Worm (Caenorhabditis elegans) whole organism, midembryonic: ENCODE measurements around the gene appg-2.
A peak's percentile ranks its signal among the peaks of the same experiment; 100 is the strongest.

Experiments used
- T22C8.4 ChIP-seq: fragments of 200-800 bp; sonication (Bioruptor generic); IDR thresholded peaks from 2 replicates; pipeline ENCODE4 v1.3.6; 2022; ENCODE audit warnings: missing genetic modification characterization, missing compliant biosample characterization
- cog-1 ChIP-seq: sonication (generic microtip); optimal IDR thresholded peaks from 2 replicates; lab custom pipeline; 2016; ENCODE audit warnings: missing genetic modification characterization, missing compliant biosample characterization
- flt-1 ChIP-seq: fragments of 200-800 bp; sonication (Bioruptor generic); IDR thresholded peaks from 2 replicates; pipeline ENCODE4 v1.3.6; 2022; ENCODE audit warnings: missing genetic modification characterization, missing compliant biosample characterization
- klf-2 ChIP-seq: fragments of 200-800 bp; sonication (Bioruptor generic); conservative IDR thresholded peaks from 2 replicates; pipeline ENCODE4 v1.3.6; 2022; ENCODE audit warnings: missing genetic modification reagents, missing genetic modification characterization, missing compliant biosample characterization
- med-1 ChIP-seq: sonication (generic microtip); optimal IDR thresholded peaks from 2 replicates; lab custom pipeline; 2017; ENCODE audit warnings: missing genetic modification characterization, mild to moderate bottlenecking, missing compliant biosample characterization, antibody characterized with exemption, missing genetic modification reagents; ENCODE audit not compliant: insufficient read depth
- ref-1 ChIP-seq: fragments of 200-800 bp; sonication (Bioruptor generic); conservative IDR thresholded peaks from 2 replicates; pipeline ENCODE4 v1.3.6; 2022; ENCODE audit warnings: missing genetic modification reagents, missing genetic modification characterization, missing compliant biosample characterization
- tab-1 ChIP-seq: fragments of 200-800 bp; sonication (Bioruptor generic); IDR thresholded peaks from 2 replicates; pipeline ENCODE4 v1.3.6; 2022; ENCODE audit warnings: missing genetic modification characterization, missing compliant biosample characterization
- ztf-23 ChIP-seq: fragments of 200-800 bp; sonication (Bioruptor generic); IDR thresholded peaks from 2 replicates; pipeline ENCODE4 v1.3.6; 2022; ENCODE audit warnings: missing genetic modification reagents, missing genetic modification characterization, missing compliant biosample characterization
- ztf-29 ChIP-seq: fragments of 200-800 bp; sonication (Bioruptor generic); IDR thresholded peaks from 2 replicates; pipeline ENCODE4 v1.3.6; 2022; ENCODE audit warnings: missing genetic modification reagents, missing genetic modification characterization, missing compliant biosample characterization

appg-2 gene

DNA sequence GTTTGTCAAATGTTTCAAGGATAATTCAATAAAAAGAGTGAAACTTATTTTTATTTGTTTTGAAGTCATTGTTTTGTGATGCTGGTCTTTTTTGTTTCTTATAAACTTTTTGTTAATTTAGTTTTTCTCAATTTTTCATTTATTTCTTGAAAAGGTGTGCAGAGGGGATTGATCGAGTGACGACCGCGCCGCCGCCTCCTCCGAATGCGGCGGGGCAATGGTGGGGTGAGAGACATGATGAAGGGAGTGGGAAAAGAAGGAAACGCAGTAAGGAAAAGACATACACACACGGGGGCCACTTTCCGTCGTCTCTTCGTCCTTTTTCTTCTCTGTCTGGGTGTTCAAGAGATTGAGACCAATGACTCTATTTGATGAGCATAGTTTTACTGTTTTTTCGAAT lies 31.6 kb upstream of the appg-2 start:
- 0 out of 2 replicates have a peak, but pooled peaks have one; percentile 40 for TF ChIP-seq ztf-23 (GFP tag; lab: Robert Waterston, UW)
- TF ChIP-seq med-1 (GFP tag; lab: Kevin White, UChicago) = no peak
- TF ChIP-seq klf-2 = no peak

ce11 chrII:8770675-8771074 lies 30.3 kb upstream of the appg-2 start, which contains the start of gene let-19:
TSS of gene let-19 (plus strand) at chrII:8770975.
- TF ChIP-seq T22C8.4 (GFP tag; lab: Robert Waterston, UW) = no peak
- TF ChIP-seq ztf-29 (GFP tag; lab: Robert Waterston, UW) = no peak
- TF ChIP-seq ref-1 = no peak
- no peak for TF ChIP-seq cog-1 (tag; lab: Kevin White, UChicago)
- TF ChIP-seq tab-1 (GFP tag; lab: Robert Waterston, UW) = no peak
- TF ChIP-seq ztf-23 (GFP tag; lab: Robert Waterston, UW) = no peak
- TF ChIP-seq med-1 (GFP tag; lab: Kevin White, UChicago) = no peak
- TF ChIP-seq flt-1 = no peak
- no peak for TF ChIP-seq klf-2

ce11 chrII:8776504-8776903 lies 24.4 kb upstream of the appg-2 start:
- TF ChIP-seq ztf-23 (GFP tag; lab: Robert Waterston, UW) (no peak), flt-1 (no peak), ref-1 (no peak), cog-1 (tag; lab: Kevin White, UChicago) (no peak), klf-2 (no peak), med-1 (GFP tag; lab: Kevin White, UChicago) (no peak), T22C8.4 (GFP tag; lab: Robert Waterston, UW) (no peak), ztf-29 (GFP tag; lab: Robert Waterston, UW) (no peak), tab-1 (GFP tag; lab: Robert Waterston, UW) (no peak)

ce11 chrII:8783451-8783967 lies 17.4 kb upstream of the appg-2 start, which contains the start of gene sgn-1:
TSS of gene sgn-1 (minus strand) at chrII:8783670.
- no peak for TF ChIP-seq ztf-23 (GFP tag; lab: Robert Waterston, UW)
- no peak for TF ChIP-seq T22C8.4 (GFP tag; lab: Robert Waterston, UW)
- no peak for TF ChIP-seq cog-1 (tag; lab: Kevin White, UChicago)
- no peak for TF ChIP-seq tab-1 (GFP tag; lab: Robert Waterston, UW)
- TF ChIP-seq ztf-29 (GFP tag; lab: Robert Waterston, UW) = no peak
- no peak for TF ChIP-seq flt-1
- TF ChIP-seq ref-1 = no peak
- TF ChIP-seq med-1 (GFP tag; lab: Kevin White, UChicago) = no peak
- TF ChIP-seq klf-2 = no peak

- TF ChIP-seq flt-1 (no peak), klf-2 (no peak), ztf-29 (GFP tag; lab: Robert Waterston, UW) (no peak), tab-1 (GFP tag; lab: Robert Waterston, UW) (0 out of 2 replicates have a peak, but pooled peaks have one; percentile 11), ztf-23 (GFP tag; lab: Robert Waterston, UW) (0 out of 2 replicates have a peak, but pooled peaks have one; percentile 46)
Observed at ce11 chrII:8784235-8784928, 16.5 kb upstream of the appg-2 start.

DNA sequence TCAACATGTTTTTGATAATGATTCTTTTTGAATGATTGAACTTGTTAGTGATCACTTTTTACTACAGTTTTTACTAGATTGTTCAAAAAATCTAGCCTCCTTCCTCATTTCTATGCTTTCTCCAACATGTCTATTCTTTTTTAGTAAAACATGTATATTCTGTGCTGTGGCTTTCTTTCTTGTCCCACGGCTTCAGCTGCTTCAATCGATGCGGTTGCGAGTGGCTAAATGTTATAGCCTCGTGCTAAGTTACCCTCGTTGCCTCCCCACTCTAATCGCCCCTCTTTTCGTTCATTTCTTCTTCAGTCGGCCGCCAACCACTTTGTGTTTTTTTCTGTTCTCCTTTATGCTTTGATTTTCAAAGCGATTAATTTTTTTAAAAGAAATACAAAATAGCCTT lies 15.1 kb upstream of the appg-2 start:
- TF ChIP-seq ztf-23 (GFP tag; lab: Robert Waterston, UW) (no peak), tab-1 (GFP tag; lab: Robert Waterston, UW) (no peak), cog-1 (tag; lab: Kevin White, UChicago) (no peak), med-1 (GFP tag; lab: Kevin White, UChicago) (no peak), klf-2 (no peak), ref-1 (no peak), T22C8.4 (GFP tag; lab: Robert Waterston, UW) (no peak), ztf-29 (GFP tag; lab: Robert Waterston, UW) (no peak), flt-1 (no peak)

DNA sequence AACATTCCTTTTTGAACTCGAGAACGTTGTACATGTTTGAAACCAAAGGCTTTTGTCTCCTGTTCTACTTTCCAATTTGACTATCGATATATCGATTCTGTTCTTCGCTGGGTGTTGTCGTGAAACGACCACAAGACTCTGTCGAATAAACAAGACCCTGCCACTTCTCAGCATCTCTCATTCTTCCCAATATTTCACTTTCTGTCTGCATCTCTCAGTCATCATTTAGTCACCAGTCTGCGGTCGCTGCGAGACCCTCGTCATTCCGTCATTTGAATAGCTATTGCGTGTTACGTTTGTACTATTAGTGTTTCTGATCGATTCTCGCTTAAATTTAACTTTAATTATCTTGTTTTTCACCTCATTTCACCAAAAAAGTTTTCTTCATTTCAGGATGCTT lies 13.6 kb upstream of the appg-2 start:
- TF ChIP-seq med-1 (GFP tag; lab: Kevin White, UChicago) (no peak), ref-1 (no peak), ztf-23 (GFP tag; lab: Robert Waterston, UW) (no peak), klf-2 (no peak), ztf-29 (GFP tag; lab: Robert Waterston, UW) (no peak), tab-1 (GFP tag; lab: Robert Waterston, UW) (no peak), flt-1 (peak; percentile 58; the same call in 1 of the 2 replicates), cog-1 (tag; lab: Kevin White, UChicago) (peak; percentile 95), T22C8.4 (GFP tag; lab: Robert Waterston, UW) (peak; percentile 90)

DNA sequence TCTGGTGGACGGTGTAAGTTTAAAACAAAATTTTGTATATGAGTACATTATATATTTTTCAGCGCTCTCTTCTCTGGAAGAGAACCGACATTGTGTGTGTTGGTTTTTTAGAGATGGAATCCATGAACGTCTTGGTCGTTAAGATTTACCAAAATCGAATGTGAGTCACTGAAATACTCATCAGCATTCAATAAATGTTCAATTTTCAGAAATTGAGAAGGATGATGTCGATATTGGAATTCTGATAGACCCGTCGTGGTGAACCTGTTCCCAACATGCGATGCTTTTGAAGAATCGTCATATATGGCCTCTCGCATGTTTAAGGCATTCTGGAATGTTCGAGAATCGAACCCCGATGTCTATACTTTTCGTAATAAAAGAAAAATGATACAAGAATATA lies 12.2 kb upstream of the appg-2 start:
- TF ChIP-seq cog-1 (tag; lab: Kevin White, UChicago) (no peak), ztf-23 (GFP tag; lab: Robert Waterston, UW) (no peak), klf-2 (no peak), flt-1 (no peak), ztf-29 (GFP tag; lab: Robert Waterston, UW) (no peak), ref-1 (no peak), tab-1 (GFP tag; lab: Robert Waterston, UW) (no peak), med-1 (GFP tag; lab: Kevin White, UChicago) (no peak), T22C8.4 (GFP tag; lab: Robert Waterston, UW) (no peak)

- TF ChIP-seq flt-1 (0 out of 2 replicates have a peak, but pooled peaks have one; percentile 56), ref-1 (no peak), ztf-23 (GFP tag; lab: Robert Waterston, UW) (0 out of 2 replicates have a peak, but pooled peaks have one; percentile 41)
Observed at ce11 chrII:8789828-8790558, 10.9 kb upstream of the appg-2 start, which contains the start of gene F07H5.13. TSS of gene F07H5.13 (plus strand) at chrII:8790557.
